Fruit fly (Drosophila melanogaster) whole organism, embryonic: ENCODE results near the gene CG33235.

Experiments used
- B-H2 ChIP-seq: fragments of 200-800 bp; sonication (Bioruptor generic); optimal IDR thresholded peaks from 2 replicates; lab custom pipeline; 2018; ENCODE audit warnings: missing biosample characterization, mild to moderate bottlenecking, missing genetic modification characterization
- Bdp1 ChIP-seq: fragments of 200-800 bp; sonication (Bioruptor generic); optimal IDR thresholded peaks from 3 replicates; lab custom pipeline; 2016; ENCODE audit warnings: missing biosample characterization, missing genetic modification characterization
- CG10543 ChIP-seq: fragments of 200-800 bp; sonication (Bioruptor generic); optimal IDR thresholded peaks from 3 replicates; lab custom pipeline; 2017; ENCODE audit warnings: missing biosample characterization, mild to moderate bottlenecking, missing genetic modification characterization, moderate library complexity
- CG13624 ChIP-seq: fragments of 200-800 bp; sonication (Bioruptor generic); optimal IDR thresholded peaks from 2 replicates; lab custom pipeline; 2016; ENCODE audit warnings: missing biosample characterization, missing genetic modification characterization
- CG14710 ChIP-seq: fragments of 200-800 bp; sonication (Bioruptor generic); optimal IDR thresholded peaks from 3 replicates; lab custom pipeline; 2019; ENCODE audit warnings: missing biosample characterization, mild to moderate bottlenecking, missing genetic modification characterization, moderate library complexity
- CG15514 ChIP-seq: fragments of 200-800 bp; sonication (Bioruptor generic); optimal IDR thresholded peaks from 3 replicates; lab custom pipeline; 2017; ENCODE audit warnings: missing biosample characterization, missing genetic modification characterization, mild to moderate bottlenecking, moderate library complexity, missing genetic modification reagents
- CG16815 ChIP-seq: fragments of 200-800 bp; sonication (Bioruptor generic); optimal IDR thresholded peaks from 3 replicates; lab custom pipeline; 2017; ENCODE audit warnings: missing biosample characterization, mild to moderate bottlenecking, missing genetic modification characterization
- CG16863 ChIP-seq: fragments of 200-800 bp; sonication (Bioruptor generic); optimal IDR thresholded peaks from 3 replicates; lab custom pipeline; 2016; ENCODE audit warnings: missing biosample characterization, missing genetic modification characterization
- CG32772 ChIP-seq: fragments of 200-800 bp; sonication (Bioruptor generic); IDR thresholded peaks from 2 replicates; pipeline ENCODE4 v1.3.6; 2022; ENCODE audit warnings: missing biosample characterization, missing genetic modification characterization
- CG3847 ChIP-seq: fragments of 200-800 bp; sonication (Bioruptor generic); IDR thresholded peaks from 2 replicates; pipeline ENCODE4 v1.3.6; 2022; ENCODE audit warnings: missing biosample characterization, missing genetic modification characterization
- CG4360 ChIP-seq: fragments of 200-800 bp; sonication (Bioruptor generic); IDR thresholded peaks from 2 replicates; pipeline ENCODE4 v1.3.6; 2022; ENCODE audit warnings: missing biosample characterization, missing genetic modification characterization
- CG5180 ChIP-seq: fragments of 200-800 bp; sonication (Bioruptor generic); optimal IDR thresholded peaks from 3 replicates; lab custom pipeline; 2017; ENCODE audit warnings: missing biosample characterization, missing genetic modification characterization, mild to moderate bottlenecking, moderate library complexity, missing genetic modification reagents
- CG6791 ChIP-seq: fragments of 200-800 bp; sonication (Bioruptor generic); IDR thresholded peaks from 3 replicates; pipeline ENCODE4 v1.3.6; 2022; ENCODE audit warnings: missing biosample characterization, missing genetic modification characterization; ENCODE audit not compliant: partially characterized antibody
- CG6813 ChIP-seq: fragments of 200-800 bp; sonication (Bioruptor generic); optimal IDR thresholded peaks from 2 replicates; lab custom pipeline; 2017; ENCODE audit warnings: missing biosample characterization, missing genetic modification characterization, mild to moderate bottlenecking, moderate library complexity, missing genetic modification reagents
- CG9876 ChIP-seq: fragments of 200-800 bp; sonication (Bioruptor generic); optimal IDR thresholded peaks from 2 replicates; lab custom pipeline; 2016; ENCODE audit warnings: missing biosample characterization, missing genetic modification characterization
- CTCF ChIP-seq: fragments of 200-800 bp; sonication (Bioruptor generic); optimal IDR thresholded peaks from 2 replicates; lab custom pipeline; 2017; ENCODE audit warnings: missing biosample characterization, mild to moderate bottlenecking, missing genetic modification characterization, moderate library complexity
- Dad ChIP-seq: fragments of 200-800 bp; sonication (Bioruptor generic); optimal IDR thresholded peaks from 3 replicates; lab custom pipeline; 2016; ENCODE audit warnings: missing biosample characterization, missing genetic modification characterization
- Drgx ChIP-seq: fragments of 200-800 bp; sonication (Bioruptor generic); IDR thresholded peaks from 2 replicates; pipeline ENCODE4 v1.3.6; 2022; ENCODE audit warnings: missing biosample characterization, missing genetic modification characterization
- Eip74EF ChIP-seq, 2 experiments: fragments of 200-800 bp in 1 of 2; fragments of >200 bp in 1 of 2; sonication (Bioruptor generic) in 1 of 2; optimal IDR thresholded peaks; 2 replicates each; lab custom pipeline; 2017 to 2019; ENCODE audit warnings: missing biosample characterization in 2 of 2, missing genetic modification characterization in 2 of 2, mild to moderate bottlenecking in 1 of 2, moderate library complexity in 1 of 2
- Elba2 ChIP-seq: fragments of 200-800 bp; sonication (Bioruptor generic); optimal IDR thresholded peaks from 3 replicates; lab custom pipeline; 2016; ENCODE audit warnings: missing biosample characterization, missing genetic modification characterization
- HLH3B ChIP-seq: fragments of 200-800 bp; sonication (Bioruptor generic); IDR thresholded peaks from 2 replicates; pipeline ENCODE4 v1.3.6; 2022; ENCODE audit warnings: missing biosample characterization, missing genetic modification characterization
- HLH54F ChIP-seq: fragments of 200-800 bp; sonication (Bioruptor generic); optimal IDR thresholded peaks from 3 replicates; lab custom pipeline; 2016; ENCODE audit warnings: missing biosample characterization, missing genetic modification characterization
- NC2α ChIP-seq: fragments of 200-800 bp; sonication (Bioruptor generic); optimal IDR thresholded peaks from 2 replicates; lab custom pipeline; 2016; ENCODE audit warnings: missing biosample characterization, missing genetic modification characterization
- Optix ChIP-seq: fragments of 200-800 bp; sonication (Bioruptor generic); IDR thresholded peaks from 3 replicates; pipeline ENCODE4 v1.3.6; 2022; ENCODE audit warnings: missing biosample characterization, missing genetic modification characterization
- PHDP ChIP-seq: fragments of 200-800 bp; sonication (Bioruptor generic); optimal IDR thresholded peaks from 3 replicates; lab custom pipeline; 2018; ENCODE audit warnings: missing biosample characterization, mild to moderate bottlenecking, missing genetic modification characterization, moderate library complexity
- Side ChIP-seq: fragments of 200-800 bp; sonication (Bioruptor generic); optimal IDR thresholded peaks from 2 replicates; lab custom pipeline; 2016; ENCODE audit warnings: missing biosample characterization, missing genetic modification characterization
- bab2 ChIP-seq: fragments of 200-800 bp; sonication (Bioruptor generic); optimal IDR thresholded peaks from 2 replicates; lab custom pipeline; 2016; ENCODE audit warnings: missing biosample characterization, missing genetic modification characterization
- bsh ChIP-seq, 2 experiments: fragments of 200-800 bp; sonication (Bioruptor generic); optimal IDR thresholded peaks; 2 replicates each; lab custom pipeline; 2017 to 2018; ENCODE audit warnings: mild to moderate bottlenecking in 2 of 2, missing biosample characterization in 2 of 2, missing genetic modification characterization in 2 of 2, moderate library complexity in 1 of 2
- crc ChIP-seq: fragments of 200-800 bp; sonication (Bioruptor generic); optimal IDR thresholded peaks from 2 replicates; lab custom pipeline; 2016; ENCODE audit warnings: missing biosample characterization, missing genetic modification characterization
- dm ChIP-seq: fragments of 200-800 bp; sonication (Bioruptor generic); optimal IDR thresholded peaks from 3 replicates; lab custom pipeline; 2016; ENCODE audit warnings: missing biosample characterization, missing genetic modification characterization
- dysf ChIP-seq: fragments of 200-800 bp; sonication (Bioruptor generic); IDR thresholded peaks from 3 replicates; pipeline ENCODE4 v1.3.6; 2022; ENCODE audit warnings: missing biosample characterization, missing genetic modification characterization
- ems ChIP-seq: fragments of 200-800 bp; sonication (Bioruptor generic); optimal IDR thresholded peaks from 3 replicates; lab custom pipeline; 2016; ENCODE audit warnings: missing biosample characterization, missing genetic modification characterization
- gt ChIP-seq: fragments of 200-800 bp; sonication (Bioruptor generic); IDR thresholded peaks from 2 replicates; pipeline ENCODE4 v1.3.6; 2022; ENCODE audit warnings: missing biosample characterization, missing genetic modification characterization
- h ChIP-seq: fragments of >200 bp; optimal IDR thresholded peaks from 2 replicates; lab custom pipeline; 2017
- hbn ChIP-seq: fragments of 200-800 bp; sonication (Bioruptor generic); IDR thresholded peaks from 2 replicates; pipeline ENCODE4 v1.3.6; 2022; ENCODE audit warnings: missing biosample characterization, missing genetic modification characterization; ENCODE audit not compliant: partially characterized antibody
- kah ChIP-seq: fragments of 200-800 bp; sonication (Bioruptor generic); optimal IDR thresholded peaks from 2 replicates; lab custom pipeline; 2018; ENCODE audit warnings: missing biosample characterization, mild to moderate bottlenecking, missing genetic modification characterization
- kni ChIP-seq: fragments of 200-800 bp; sonication (Bioruptor generic); optimal IDR thresholded peaks from 3 replicates; lab custom pipeline; 2017; ENCODE audit warnings: mild to moderate bottlenecking, missing biosample characterization, missing genetic modification reagents, missing genetic modification characterization
- lbe ChIP-seq: fragments of 200-800 bp; sonication (Bioruptor generic); optimal IDR thresholded peaks from 2 replicates; lab custom pipeline; 2016; ENCODE audit warnings: missing biosample characterization, mild to moderate bottlenecking, missing genetic modification characterization
- mam ChIP-seq: fragments of 200-800 bp; sonication (Bioruptor generic); optimal IDR thresholded peaks from 3 replicates; lab custom pipeline; 2016; ENCODE audit warnings: missing biosample characterization, missing genetic modification characterization
- nom ChIP-seq: fragments of 200-800 bp; sonication (Bioruptor generic); optimal IDR thresholded peaks from 2 replicates; lab custom pipeline; 2017; ENCODE audit warnings: missing biosample characterization, missing genetic modification characterization, mild to moderate bottlenecking, moderate library complexity, missing genetic modification reagents
- otp ChIP-seq: fragments of 200-800 bp; sonication (Bioruptor generic); IDR thresholded peaks from 3 replicates; pipeline ENCODE4, ENCODE4 v1.3.6; 2022; ENCODE audit warnings: missing biosample characterization, missing genetic modification characterization
- pan ChIP-seq, 4 experiments: fragments of >200 bp in 3 of 4; fragments of 200-800 bp in 1 of 4; sonication (Bioruptor generic) in 1 of 4; optimal IDR thresholded peaks in 3 of 4; IDR thresholded peaks in 1 of 4; 2 replicates each; pipeline versions ENCODE4 v1.3.6 to Lab custom; 2017 to 2022; ENCODE audit warnings: missing biosample characterization in 2 of 4, missing genetic modification characterization in 2 of 4, mixed read lengths in 1 of 4
- pita ChIP-seq: fragments of 200-800 bp; sonication (Bioruptor generic); optimal IDR thresholded peaks from 2 replicates; lab custom pipeline; 2017; ENCODE audit warnings: missing biosample characterization, mild to moderate bottlenecking, missing genetic modification characterization
- pum ChIP-seq: fragments of 200-800 bp; sonication (Bioruptor generic); optimal IDR thresholded peaks from 2 replicates; lab custom pipeline; 2016; ENCODE audit warnings: missing biosample characterization, missing genetic modification characterization
- ranshi ChIP-seq: fragments of 200-800 bp; sonication (Bioruptor generic); IDR thresholded peaks from 2 replicates; pipeline ENCODE4 v1.3.6; 2022; ENCODE audit warnings: missing biosample characterization, missing genetic modification characterization
- scrt ChIP-seq: fragments of 200-800 bp; sonication (Bioruptor generic); optimal IDR thresholded peaks from 2 replicates; lab custom pipeline; 2018; ENCODE audit warnings: missing biosample characterization, mild to moderate bottlenecking, missing genetic modification characterization, moderate library complexity
- slou ChIP-seq: fragments of 200-800 bp; sonication (Bioruptor generic); optimal IDR thresholded peaks from 3 replicates; lab custom pipeline; 2016; ENCODE audit warnings: missing biosample characterization, missing genetic modification characterization
- sna ChIP-seq: fragments of 200-800 bp; sonication (Bioruptor generic); IDR thresholded peaks from 2 replicates; pipeline ENCODE4 v1.3.6; 2022; ENCODE audit warnings: missing biosample characterization, missing genetic modification characterization; ENCODE audit not compliant: partially characterized antibody
- sug ChIP-seq: fragments of 200-800 bp; optimal IDR thresholded peaks from 2 replicates; lab custom pipeline; 2019; ENCODE audit warnings: missing biosample characterization, mild to moderate bottlenecking, missing genetic modification characterization, moderate library complexity
- vvl ChIP-seq: fragments of 200-800 bp; sonication (Bioruptor generic); IDR thresholded peaks from 2 replicates; pipeline ENCODE4 v1.3.6; 2022; ENCODE audit warnings: missing biosample characterization, missing genetic modification characterization

The CG33235 gene

dm6 chrX:11446792-11447405 is 44.5 kb downstream of the CG33235 start (continued):
- peak; percentile 88 for TF ChIP-seq dysf (GFP tag; lab: Robert Waterston, UW)
- TF ChIP-seq B-H2: peak; percentile 78
- TF ChIP-seq otp (GFP tag; lab: Robert Waterston, UW): 0 out of 3 replicates have a peak, but pooled peaks have one; percentile 46
- TF ChIP-seq CG4360 (GFP tag; lab: Robert Waterston, UW): peak; percentile 50; the same call in 1 of the 2 replicates
- TF ChIP-seq kah (GFP tag; lab: Kevin White, UChicago): no peak
- TF ChIP-seq bsh (GFP tag; optimal IDR thresholded peaks at IDR 0.05; lab: Kevin White, UChicago): peak; percentile 15 to 17
- peak; percentile 72 for TF ChIP-seq HLH3B
- TF ChIP-seq ranshi (GFP tag; lab: Robert Waterston, UW): peak; percentile 85
- TF ChIP-seq CG6791 (GFP tag; lab: Robert Waterston, UW): no peak
- peak; percentile 68 for TF ChIP-seq CG10543 (GFP tag; lab: Kevin White, UChicago)
- peak; percentile 68 for TF ChIP-seq CG16863 (GFP tag; lab: Kevin White, UChicago)
- TF ChIP-seq pan (optimal IDR thresholded peaks at IDR 0.05; lab: Kevin White, UChicago): no peak
- TF ChIP-seq pan (GFP tag; optimal IDR thresholded peaks at IDR 0.05 in 1 of 2, IDR thresholded peaks at IDR 0.05 in 1 of 2): peak in 1 of 2 experiments; percentile 86
- TF ChIP-seq kni (GFP tag; lab: Kevin White, UChicago): no peak
- TF ChIP-seq Side: peak; percentile 8
- no peak for TF ChIP-seq pum
- peak; percentile 12 for TF ChIP-seq dm (GFP tag; lab: Kevin White, UChicago)
- TF ChIP-seq Eip74EF (GFP tag; optimal IDR thresholded peaks at IDR 0.05; lab: Kevin White, UChicago): peak in 1 of 2 experiments; percentile 17
- TF ChIP-seq CG6813 (GFP tag; lab: Kevin White, UChicago): peak; percentile 55
- peak; percentile 75 for TF ChIP-seq sug (tag; lab: Kevin White, UChicago)
- TF ChIP-seq CG3847 (GFP tag; lab: Robert Waterston, UW): peak; percentile 89
- TF ChIP-seq hbn (GFP tag; lab: Robert Waterston, UW): no peak
- TF ChIP-seq Optix: 0 out of 3 replicates have a peak, but pooled peaks have one; percentile 57
- TF ChIP-seq CG14710 (tag; lab: Kevin White, UChicago): no peak
- TF ChIP-seq CG16815 (GFP tag; lab: Kevin White, UChicago): peak; percentile 75
- TF ChIP-seq HLH54F: peak; percentile 84
- peak; percentile 80 for TF ChIP-seq scrt (GFP tag; lab: Kevin White, UChicago)
- peak; percentile 77 for TF ChIP-seq CG32772
- TF ChIP-seq CG9876 (GFP tag; lab: Kevin White, UChicago): peak; percentile 65
- TF ChIP-seq pita (GFP tag; lab: Kevin White, UChicago): no peak
- peak; percentile 70 for TF ChIP-seq crc
- TF ChIP-seq Dad: peak; percentile 66
- TF ChIP-seq slou (GFP tag; lab: Kevin White, UChicago): peak; percentile 53
- no peak for TF ChIP-seq gt (GFP tag; lab: Robert Waterston, UW)
- TF ChIP-seq h (lab: Kevin White, UChicago): no peak
- no peak for TF ChIP-seq Elba2 (GFP tag; lab: Kevin White, UChicago)
- TF ChIP-seq CG13624 (GFP tag; lab: Kevin White, UChicago): peak; percentile 90
- TF ChIP-seq ems: peak; percentile 57
- peak; percentile 82 for TF ChIP-seq PHDP (tag; lab: Kevin White, UChicago)
- peak; percentile 35 for TF ChIP-seq Bdp1 (GFP tag; lab: Kevin White, UChicago)
- peak; percentile 86 for TF ChIP-seq bab2 (GFP tag; lab: Kevin White, UChicago)
- no peak for TF ChIP-seq CTCF
- TF ChIP-seq Drgx (GFP tag; lab: Robert Waterston, UW): peak; percentile 87
- TF ChIP-seq lbe (GFP tag; lab: Kevin White, UChicago): peak; percentile 47
- TF ChIP-seq nom (GFP tag; lab: Kevin White, UChicago): no peak
- peak; percentile 90 for TF ChIP-seq vvl (GFP tag; lab: Robert Waterston, UW)
- TF ChIP-seq CG5180 (GFP tag; lab: Kevin White, UChicago): peak; percentile 13
- no peak for TF ChIP-seq sna (GFP tag; lab: Robert Waterston, UW)
- TF ChIP-seq CG15514 (GFP tag; lab: Kevin White, UChicago): peak; percentile 74
- peak; percentile 94 for TF ChIP-seq mam
- peak; percentile 33 for TF ChIP-seq NC2α (GFP tag; lab: Kevin White, UChicago)
